Fruit fly (Drosophila melanogaster): ENCODE results near the gene ppan.

The ppan gene

dm6 chr3R:21138220-21138754, 22.2 kb downstream of the ppan start, which contains the start of gene meigo (continued):
- 0 out of 2 replicates have a peak, but pooled peaks have one; percentile 28 for TF ChIP-seq ranshi (GFP tag; IDR thresholded peaks at IDR 0.05)
- peak; percentile 75 for TF ChIP-seq zen (tag; optimal IDR thresholded peaks at IDR 0.05)
- TF ChIP-seq Atf-2 (GFP tag; optimal IDR thresholded peaks at IDR 0.05), result peak; percentile 16
- peak; percentile 46 for TF ChIP-seq repo (GFP tag; optimal IDR thresholded peaks at IDR 0.05)
- TF ChIP-seq Nf-YC (tag; optimal IDR thresholded peaks at IDR 0.05), result peak; percentile 84
- TF ChIP-seq CG18476 (GFP tag; optimal IDR thresholded peaks at IDR 0.05), result peak; percentile 49
- peak; percentile 91 for TF ChIP-seq CG9797 (GFP tag; optimal IDR thresholded peaks at IDR 0.05)
- no peak for TF ChIP-seq aop (GFP tag; IDR thresholded peaks at IDR 0.05)
- peak in 1 of 3 experiments; percentile 61 for TF ChIP-seq lola (GFP tag; optimal IDR thresholded peaks at IDR 0.05)
- TF ChIP-seq lilli (GFP tag; optimal IDR thresholded peaks at IDR 0.05), result peak; percentile 84
- TF ChIP-seq CG4328 (GFP tag; optimal IDR thresholded peaks at IDR 0.05), result peak; percentile 42
- TF ChIP-seq CG34376 (GFP tag; optimal IDR thresholded peaks at IDR 0.05), result peak; percentile 48
- peak; percentile 62 for TF ChIP-seq CG7556 (GFP tag; optimal IDR thresholded peaks at IDR 0.05)
- TF ChIP-seq crp (GFP tag; optimal IDR thresholded peaks at IDR 0.05), result peak in 1 of 2 experiments; percentile 51
- peak; percentile 62 for TF ChIP-seq Fer2 (tag; optimal IDR thresholded peaks at IDR 0.05)
- peak; percentile 64 for TF ChIP-seq MBD-R2 (GFP tag; IDR thresholded peaks at IDR 0.05)
- peak; percentile 58 for TF ChIP-seq CG9437 (GFP tag; optimal IDR thresholded peaks at IDR 0.05)
- peak; percentile 90 for TF ChIP-seq Abd-B (GFP tag; optimal IDR thresholded peaks at IDR 0.05)
- TF ChIP-seq bsh (GFP tag; optimal IDR thresholded peaks at IDR 0.05), result peak in 1 of 2 experiments; percentile 67
- TF ChIP-seq chinmo (GFP tag; IDR thresholded peaks at IDR 0.05; ENCODE audit: partially characterized antibody), result 0 out of 4 replicates have a peak, but pooled peaks have one; percentile 21
- TF ChIP-seq CG9215 (GFP tag; IDR thresholded peaks at IDR 0.05), result peak; percentile 72
- TF ChIP-seq CG4730 (GFP tag; IDR thresholded peaks at IDR 0.05), result 0 out of 2 replicates have a peak, but pooled peaks have one; percentile 23
- TF ChIP-seq CG11093 (GFP tag; IDR thresholded peaks at IDR 0.05), result peak; percentile 28; the same call in 1 of the 3 replicates
- peak; percentile 51; the same call in 1 of the 2 replicates for TF ChIP-seq Taf1 (GFP tag; IDR thresholded peaks at IDR 0.05)
- TF ChIP-seq tap (tag; optimal IDR thresholded peaks at IDR 0.05), result no peak
- TF ChIP-seq grn (GFP tag; optimal IDR thresholded peaks at IDR 0.05), result peak; percentile 99
- no peak for TF ChIP-seq Lpt (GFP tag; optimal IDR thresholded peaks at IDR 0.05)
- peak; percentile 87 for TF ChIP-seq CG15601 (tag; optimal IDR thresholded peaks at IDR 0.05)
- peak; percentile 64 for TF ChIP-seq Blimp-1 (GFP tag; optimal IDR thresholded peaks at IDR 0.05)
- peak; percentile 60 for TF ChIP-seq CG13624 (GFP tag; optimal IDR thresholded peaks at IDR 0.05)
- TF ChIP-seq Atf6 (GFP tag; IDR thresholded peaks at IDR 0.05), result no peak
- no peak for TF ChIP-seq CG2678 (tag; optimal IDR thresholded peaks at IDR 0.05)
- TF ChIP-seq D (optimal IDR thresholded peaks at IDR 0.05), result no peak
- TF ChIP-seq D (GFP tag; optimal IDR thresholded peaks at IDR 0.05), result no peak
- TF ChIP-seq CG6272 (GFP tag; IDR thresholded peaks at IDR 0.05), result peak; percentile 65
- peak; percentile 67 for TF ChIP-seq mam (GFP tag; optimal IDR thresholded peaks at IDR 0.05)
- TF ChIP-seq CG30403 (GFP tag; optimal IDR thresholded peaks at IDR 0.05), result peak; percentile 73
- TF ChIP-seq CG10959 (GFP tag; IDR thresholded peaks at IDR 0.05), result no peak
- TF ChIP-seq Mrtf (GFP tag; IDR thresholded peaks at IDR 0.05), result 0 out of 3 replicates have a peak, but pooled peaks have one; percentile 46
- TF ChIP-seq pho (GFP tag; optimal IDR thresholded peaks at IDR 0.05), result peak; percentile 76
- no peak for TF ChIP-seq pita (GFP tag; optimal IDR thresholded peaks at IDR 0.05)
- TF ChIP-seq B-H2 (GFP tag; optimal IDR thresholded peaks at IDR 0.05), result peak; percentile 80
- TF ChIP-seq CG11085 (GFP tag; IDR thresholded peaks at IDR 0.05), result 0 out of 2 replicates have a peak, but pooled peaks have one; percentile 19
- peak; percentile 34 for TF ChIP-seq gro (GFP tag; optimal IDR thresholded peaks at IDR 0.05)
- TF ChIP-seq CG12744 (GFP tag; optimal IDR thresholded peaks at IDR 0.05), result peak; percentile 28
- TF ChIP-seq vvl (GFP tag; IDR thresholded peaks at IDR 0.05), result peak; percentile 74
- TF ChIP-seq tx (GFP tag; optimal IDR thresholded peaks at IDR 0.05), result peak; percentile 50
- TF ChIP-seq CG4404 (GFP tag; IDR thresholded peaks at IDR 0.05), result peak; percentile 41; the same call in 1 of the 2 replicates
- peak; percentile 48 for TF ChIP-seq GATAe (GFP tag; conservative IDR thresholded peaks at IDR 0.05)
- peak; percentile 58 for TF ChIP-seq CG18764 (GFP tag; optimal IDR thresholded peaks at IDR 0.05)
